ENCODE assay signal across 1 fruit fly cellular context in the genomic region with DNA sequence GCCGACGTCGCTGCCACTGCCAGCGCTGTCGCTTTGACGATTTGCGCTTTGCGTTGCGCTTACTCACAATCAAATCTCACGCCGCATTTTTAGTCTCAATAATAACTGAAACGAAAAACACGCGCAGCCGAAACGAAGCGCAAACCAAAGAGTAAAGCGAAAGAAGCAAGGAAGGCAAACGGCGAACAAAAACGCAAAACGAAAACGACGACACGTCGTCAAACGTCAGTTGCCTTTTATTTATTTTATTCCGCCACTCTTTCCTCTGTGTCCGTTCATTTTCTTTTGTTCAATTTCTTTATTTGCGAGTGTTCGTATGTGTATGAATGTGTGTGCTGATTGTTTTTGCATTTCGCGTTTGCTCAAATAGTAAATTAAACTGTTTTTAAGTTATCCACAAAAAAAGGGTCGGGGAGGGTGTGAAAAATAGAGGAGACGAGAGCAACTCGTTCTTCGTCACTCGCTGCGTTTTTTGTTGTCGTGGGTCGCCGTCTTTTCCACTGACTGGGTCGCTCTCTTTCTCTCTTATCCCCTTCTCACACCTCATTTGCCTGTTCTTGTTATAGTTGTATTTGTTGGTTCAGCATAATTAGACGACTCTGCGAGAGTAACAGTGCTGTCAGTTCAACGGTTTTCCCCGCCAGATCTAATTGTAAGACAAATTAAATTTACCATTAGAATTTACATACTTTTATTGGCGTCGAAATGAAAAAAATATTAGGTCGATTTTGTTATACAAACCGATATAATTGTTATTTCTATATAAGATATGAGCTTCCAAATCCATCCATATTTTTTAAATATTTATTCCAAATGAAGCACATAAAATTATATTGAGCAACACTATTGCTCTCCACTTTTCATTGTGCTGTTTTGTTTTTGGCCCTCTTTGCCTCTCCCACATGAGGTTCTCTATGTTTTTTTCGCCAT.
TF ChIP-seq lines count a peak whose summit lies in the region.

No protein-coding gene starts in this region.

TF ChIP-seq in whole organism, embryonic, 481 proteins besides CTCF, POLR2A, EP300 and RAD21 (continued from another document):
- TF ChIP-seq rib (GFP tag; IDR thresholded peaks at IDR 0.05; lab: Robert Waterston, UW) (no peak), CG12071 (GFP tag; optimal IDR thresholded peaks at IDR 0.05; lab: Kevin White, UChicago) (peak; percentile 43), Ssrp (tag; optimal IDR thresholded peaks at IDR 0.05; lab: Kevin White, UChicago) (peak; percentile 59), gro (GFP tag; optimal IDR thresholded peaks at IDR 0.05; lab: Kevin White, UChicago) (no peak), Meics (GFP tag; optimal IDR thresholded peaks at IDR 0.05; lab: Kevin White, UChicago) (peak; percentile 87), Dfd (GFP tag; optimal IDR thresholded peaks at IDR 0.05; lab: Kevin White, UChicago) (no peak), Hr78 (GFP tag; optimal IDR thresholded peaks at IDR 0.05; lab: Kevin White, UChicago) (peak in 1 of 2 experiments; percentile 20), NfI (GFP tag; optimal IDR thresholded peaks at IDR 0.05; lab: Kevin White, UChicago) (peak; percentile 73), croc (GFP tag; conservative IDR thresholded peaks at IDR 0.05; lab: Robert Waterston, UW) (no peak), CG10366 (GFP tag; IDR thresholded peaks at IDR 0.05; lab: Robert Waterston, UW) (peak; percentile 49), Nf-YC (tag; optimal IDR thresholded peaks at IDR 0.05; lab: Kevin White, UChicago) (peak; percentile 71), CG13424 (tag; optimal IDR thresholded peaks at IDR 0.05; lab: Kevin White, UChicago) (peak; percentile 84), Aef1 (GFP tag; IDR thresholded peaks at IDR 0.05; lab: Robert Waterston, UW) (peak; percentile 59; the same call in 2 of the 3 replicates), da (GFP tag; optimal IDR thresholded peaks at IDR 0.05; lab: Kevin White, UChicago) (no peak), CG6654 (GFP tag; optimal IDR thresholded peaks at IDR 0.05; lab: Kevin White, UChicago) (no peak), Atf6 (GFP tag; IDR thresholded peaks at IDR 0.05; lab: Robert Waterston, UW) (peak; percentile 87), Dll (GFP tag; IDR thresholded peaks at IDR 0.05; lab: Robert Waterston, UW; ENCODE audit: partially characterized antibody) (no peak), CG9215 (GFP tag; IDR thresholded peaks at IDR 0.05; lab: Robert Waterston, UW) (no peak; the same call in none of the 2 replicates), C15 (GFP tag; IDR thresholded peaks at IDR 0.05; lab: Robert Waterston, UW) (no peak), grau (tag; optimal IDR thresholded peaks at IDR 0.05; lab: Kevin White, UChicago) (peak; percentile 87), Hmr (GFP tag; optimal IDR thresholded peaks at IDR 0.05; lab: Kevin White, UChicago) (peak; percentile 87), B-H1 (GFP tag; IDR thresholded peaks at IDR 0.05; lab: Robert Waterston, UW) (peak; percentile 42; the same call in 1 of the 3 replicates), dimm (GFP tag; IDR thresholded peaks at IDR 0.05; lab: Robert Waterston, UW) (no peak), Lhr (GFP tag; optimal IDR thresholded peaks at IDR 0.05; lab: Kevin White, UChicago) (no peak), CG15479 (GFP tag; optimal IDR thresholded peaks at IDR 0.05; lab: Kevin White, UChicago) (peak; percentile 13), dan (GFP tag; IDR thresholded peaks at IDR 0.05; lab: Robert Waterston, UW) (no peak), CG7839 (tag; optimal IDR thresholded peaks at IDR 0.05; lab: Kevin White, UChicago) (peak; percentile 83), wek (GFP tag; optimal IDR thresholded peaks at IDR 0.05; lab: Kevin White, UChicago) (no peak), Oaz (GFP tag; IDR thresholded peaks at IDR 0.05; lab: Robert Waterston, UW) (no peak), CG10654 (GFP tag; optimal IDR thresholded peaks at IDR 0.05; lab: Kevin White, UChicago) (peak; percentile 39)
TF ChIP-seq in whole organism, embryonic: peak in this region for 291.
